Fruit fly (Drosophila melanogaster) whole organism, embryonic: ENCODE measurements around the gene lark.
A peak's percentile ranks its signal among the peaks of the same experiment; 100 is the strongest.

Source experiments
- CG10366 ChIP-seq: fragments of 200-800 bp; sonication (Bioruptor generic); IDR thresholded peaks from 2 replicates; pipeline ENCODE4 v1.3.6; 2022; ENCODE audit warnings: missing biosample characterization, missing genetic modification characterization
- CG10959 ChIP-seq: fragments of 200-800 bp; sonication (Bioruptor generic); IDR thresholded peaks from 2 replicates; pipeline ENCODE4 v1.3.6; 2022; ENCODE audit warnings: missing biosample characterization, missing genetic modification characterization
- CG13775 ChIP-seq: fragments of 200-800 bp; sonication (Bioruptor generic); optimal IDR thresholded peaks from 3 replicates; lab custom pipeline; 2017; ENCODE audit warnings: missing biosample characterization, mild to moderate bottlenecking, missing genetic modification characterization
- CG14050 ChIP-seq: fragments of 200-800 bp; sonication (Bioruptor generic); IDR thresholded peaks from 3 replicates; pipeline ENCODE4 v1.3.6; 2022; ENCODE audit warnings: missing biosample characterization, missing genetic modification characterization
- CG15601 ChIP-seq: fragments of 200-800 bp; sonication (Bioruptor generic); optimal IDR thresholded peaks from 3 replicates; lab custom pipeline; 2019; ENCODE audit warnings: missing biosample characterization, mild to moderate bottlenecking, missing genetic modification characterization, moderate library complexity
- CG16779 ChIP-seq: fragments of 200-800 bp; sonication (Bioruptor generic); IDR thresholded peaks from 2 replicates; pipeline ENCODE4 v1.3.6; 2022; ENCODE audit warnings: missing biosample characterization, missing genetic modification characterization
- CG17802 ChIP-seq: fragments of 200-800 bp; sonication (Bioruptor generic); optimal IDR thresholded peaks from 2 replicates; lab custom pipeline; 2018; ENCODE audit warnings: missing biosample characterization, mild to moderate bottlenecking, missing genetic modification characterization, moderate library complexity
- CG2875 ChIP-seq: fragments of 200-800 bp; sonication (Bioruptor generic); optimal IDR thresholded peaks from 2 replicates; lab custom pipeline; 2017; ENCODE audit warnings: missing biosample characterization, mild to moderate bottlenecking, missing genetic modification characterization, missing genetic modification reagents
- CG30020 ChIP-seq: fragments of 200-800 bp; optimal IDR thresholded peaks from 2 replicates; lab custom pipeline; 2019; ENCODE audit warnings: missing biosample characterization, mild to moderate bottlenecking, missing genetic modification characterization, moderate library complexity
- CG43689 ChIP-seq: fragments of 200-800 bp; sonication (Bioruptor generic); IDR thresholded peaks from 2 replicates; pipeline ENCODE4 v1.3.6; 2022; ENCODE audit warnings: missing biosample characterization, missing genetic modification characterization
- CG6654 ChIP-seq: fragments of 200-800 bp; sonication (Bioruptor generic); optimal IDR thresholded peaks from 2 replicates; lab custom pipeline; 2017; ENCODE audit warnings: missing biosample characterization, mild to moderate bottlenecking, missing genetic modification characterization
- CG8924 ChIP-seq: fragments of 200-800 bp; optimal IDR thresholded peaks from 3 replicates; lab custom pipeline; 2019; ENCODE audit warnings: missing biosample characterization, mild to moderate bottlenecking, missing genetic modification characterization, moderate library complexity
- CG8944 ChIP-seq: fragments of 200-800 bp; sonication (Bioruptor generic); optimal IDR thresholded peaks from 3 replicates; lab custom pipeline; 2016; ENCODE audit warnings: missing biosample characterization, missing genetic modification characterization
- CG9797 ChIP-seq: fragments of 200-800 bp; sonication (Bioruptor generic); optimal IDR thresholded peaks from 3 replicates; lab custom pipeline; 2018; ENCODE audit warnings: missing biosample characterization, mild to moderate bottlenecking, missing genetic modification characterization
- CG9932 ChIP-seq: fragments of 200-800 bp; sonication (Bioruptor generic); IDR thresholded peaks from 2 replicates; pipeline ENCODE4 v1.3.6; 2022; ENCODE audit warnings: missing biosample characterization, missing genetic modification characterization
- Chrac-16 ChIP-seq: fragments of 200-800 bp; sonication (Bioruptor generic); optimal IDR thresholded peaks from 3 replicates; lab custom pipeline; 2016; ENCODE audit warnings: missing biosample characterization, missing genetic modification characterization
- Dad ChIP-seq: fragments of 200-800 bp; sonication (Bioruptor generic); optimal IDR thresholded peaks from 3 replicates; lab custom pipeline; 2016; ENCODE audit warnings: missing biosample characterization, missing genetic modification characterization
- Dp ChIP-seq: fragments of 200-800 bp; sonication (Bioruptor generic); optimal IDR thresholded peaks from 2 replicates; lab custom pipeline; 2018; ENCODE audit warnings: missing biosample characterization, mild to moderate bottlenecking, missing genetic modification characterization, moderate library complexity
- HLH3B ChIP-seq: fragments of 200-800 bp; sonication (Bioruptor generic); IDR thresholded peaks from 2 replicates; pipeline ENCODE4 v1.3.6; 2022; ENCODE audit warnings: missing biosample characterization, missing genetic modification characterization
- HLH54F ChIP-seq: fragments of 200-800 bp; sonication (Bioruptor generic); optimal IDR thresholded peaks from 3 replicates; lab custom pipeline; 2016; ENCODE audit warnings: missing biosample characterization, missing genetic modification characterization
- Lim3 ChIP-seq: fragments of 200-800 bp; sonication (Bioruptor generic); IDR thresholded peaks from 2 replicates; pipeline ENCODE4 v1.3.6; 2022; ENCODE audit warnings: missing biosample characterization, missing genetic modification characterization
- MTF-1 ChIP-seq: fragments of 200-800 bp; sonication (Bioruptor generic); optimal IDR thresholded peaks from 2 replicates; lab custom pipeline; 2018; ENCODE audit warnings: missing biosample characterization, mild to moderate bottlenecking, missing genetic modification characterization, borderline replicate concordance
- Mad ChIP-seq: fragments of 200-800 bp; sonication (Bioruptor generic); optimal IDR thresholded peaks from 2 replicates; lab custom pipeline; 2016; ENCODE audit warnings: missing biosample characterization, missing genetic modification characterization
- Med ChIP-seq: fragments of 200-800 bp; sonication (Bioruptor generic); peaks from one replicate; lab custom pipeline; 2016; ENCODE audit warnings: missing biosample characterization, missing genetic modification characterization, mild to moderate bottlenecking, inconsistent platforms, moderate library complexity
- Neu2 ChIP-seq: fragments of 200-800 bp; sonication (Bioruptor generic); optimal IDR thresholded peaks from 3 replicates; lab custom pipeline; 2016; ENCODE audit warnings: missing biosample characterization, missing genetic modification characterization, borderline replicate concordance
- Scr ChIP-seq: fragments of 200-800 bp; sonication (Bioruptor generic); IDR thresholded peaks from 2 replicates; pipeline ENCODE4 v1.3.6; 2022; ENCODE audit warnings: missing biosample characterization, missing genetic modification characterization; ENCODE audit not compliant: partially characterized antibody
- Six4 ChIP-seq: fragments of 200-800 bp; sonication (Bioruptor generic); optimal IDR thresholded peaks from 2 replicates; lab custom pipeline; 2016; ENCODE audit warnings: missing biosample characterization, missing genetic modification characterization
- Sry-β ChIP-seq: fragments of 200-800 bp; sonication (Bioruptor generic); optimal IDR thresholded peaks from 2 replicates; lab custom pipeline; 2018; ENCODE audit warnings: missing biosample characterization, mild to moderate bottlenecking, missing genetic modification characterization, moderate library complexity
- ato ChIP-seq: fragments of 200-800 bp; sonication (Bioruptor generic); IDR thresholded peaks from 2 replicates; pipeline ENCODE4 v1.3.6; 2022; ENCODE audit warnings: missing biosample characterization, missing genetic modification characterization; ENCODE audit not compliant: partially characterized antibody
- bcd ChIP-seq: fragments of 200-800 bp; sonication (Bioruptor generic); optimal IDR thresholded peaks from 2 replicates; lab custom pipeline; 2017; ENCODE audit warnings: missing biosample characterization, mild to moderate bottlenecking, missing genetic modification characterization
- croc ChIP-seq: fragments of 200-800 bp; sonication (Bioruptor generic); conservative IDR thresholded peaks from 3 replicates; pipeline ENCODE4 v1.3.6; 2022; ENCODE audit warnings: missing biosample characterization, missing genetic modification characterization
- dm ChIP-seq: fragments of 200-800 bp; sonication (Bioruptor generic); optimal IDR thresholded peaks from 3 replicates; lab custom pipeline; 2016; ENCODE audit warnings: missing biosample characterization, missing genetic modification characterization
- dmrt99B ChIP-seq: fragments of 200-800 bp; sonication (Bioruptor generic); optimal IDR thresholded peaks from 2 replicates; lab custom pipeline; 2018; ENCODE audit warnings: missing biosample characterization, mild to moderate bottlenecking, missing genetic modification characterization, moderate library complexity
- dpn ChIP-seq, 2 experiments: fragments of 200-800 bp; sonication (Bioruptor generic); optimal IDR thresholded peaks; 3 replicates each; lab custom pipeline; 2016; ENCODE audit warnings: missing biosample characterization in 2 of 2, missing genetic modification characterization in 2 of 2
- fu2 ChIP-seq: fragments of 200-800 bp; sonication (Bioruptor generic); optimal IDR thresholded peaks from 2 replicates; lab custom pipeline; 2016; ENCODE audit warnings: missing biosample characterization, missing genetic modification characterization
- grn ChIP-seq: fragments of 200-800 bp; sonication (Bioruptor generic); optimal IDR thresholded peaks from 3 replicates; lab custom pipeline; 2017; ENCODE audit warnings: missing biosample characterization, missing genetic modification characterization
- lola ChIP-seq, 3 experiments: fragments of >200 bp in 2 of 3; fragments of 200-800 bp in 1 of 3; sonication (Bioruptor generic) in 1 of 3; optimal IDR thresholded peaks; 2 replicates each; lab custom pipeline; 2017 to 2019; ENCODE audit warnings: missing biosample characterization in 3 of 3, missing genetic modification characterization in 3 of 3, mild to moderate bottlenecking in 1 of 3, moderate library complexity in 1 of 3
- lov ChIP-seq, 2 experiments: fragments of 200-800 bp in 1 of 2; fragments of >200 bp in 1 of 2; sonication (Bioruptor generic) in 1 of 2; IDR thresholded peaks in 1 of 2; optimal IDR thresholded peaks in 1 of 2; 2 replicates in 1 of 2; 3 replicates in 1 of 2; pipeline versions ENCODE4 v1.3.6 to Lab custom; 2017 to 2022; ENCODE audit warnings: missing biosample characterization in 1 of 2, missing genetic modification characterization in 1 of 2
- sens ChIP-seq: fragments of 200-800 bp; sonication (Bioruptor generic); peaks from one replicate; lab custom pipeline; 2016; ENCODE audit warnings: missing biosample characterization, missing genetic modification characterization
- sima ChIP-seq: fragments of 200-800 bp; sonication (Bioruptor generic); optimal IDR thresholded peaks from 2 replicates; lab custom pipeline; 2016; ENCODE audit warnings: missing biosample characterization, missing genetic modification characterization
- slou ChIP-seq: fragments of 200-800 bp; sonication (Bioruptor generic); optimal IDR thresholded peaks from 3 replicates; lab custom pipeline; 2016; ENCODE audit warnings: missing biosample characterization, missing genetic modification characterization
- slp2 ChIP-seq: fragments of 200-800 bp; sonication (Bioruptor generic); optimal IDR thresholded peaks from 2 replicates; lab custom pipeline; 2016; ENCODE audit warnings: missing biosample characterization, missing genetic modification characterization
- stwl ChIP-seq: fragments of 200-800 bp; sonication (Bioruptor generic); optimal IDR thresholded peaks from 3 replicates; lab custom pipeline; 2018; ENCODE audit warnings: missing biosample characterization, mild to moderate bottlenecking, missing genetic modification characterization, moderate library complexity
- sug ChIP-seq: fragments of 200-800 bp; optimal IDR thresholded peaks from 2 replicates; lab custom pipeline; 2019; ENCODE audit warnings: missing biosample characterization, mild to moderate bottlenecking, missing genetic modification characterization, moderate library complexity
- trem ChIP-seq: fragments of 200-800 bp; optimal IDR thresholded peaks from 3 replicates; lab custom pipeline; 2019; ENCODE audit warnings: missing biosample characterization, mild to moderate bottlenecking, missing genetic modification characterization, moderate library complexity
- unc-4 ChIP-seq: fragments of 200-800 bp; sonication (Bioruptor generic); IDR thresholded peaks from 2 replicates; pipeline ENCODE4 v1.3.6; 2022; ENCODE audit warnings: missing biosample characterization, missing genetic modification characterization; ENCODE audit not compliant: partially characterized antibody
- unpg ChIP-seq: fragments of 200-800 bp; sonication (Bioruptor generic); optimal IDR thresholded peaks from 3 replicates; lab custom pipeline; 2018; ENCODE audit warnings: missing biosample characterization, mild to moderate bottlenecking, missing genetic modification characterization, moderate library complexity
- vnd ChIP-seq: fragments of 200-800 bp; sonication (Bioruptor generic); IDR thresholded peaks from 3 replicates; pipeline ENCODE4 v1.3.6; 2022; ENCODE audit warnings: missing biosample characterization, missing genetic modification characterization; ENCODE audit not compliant: partially characterized antibody

Gene lark

DNA sequence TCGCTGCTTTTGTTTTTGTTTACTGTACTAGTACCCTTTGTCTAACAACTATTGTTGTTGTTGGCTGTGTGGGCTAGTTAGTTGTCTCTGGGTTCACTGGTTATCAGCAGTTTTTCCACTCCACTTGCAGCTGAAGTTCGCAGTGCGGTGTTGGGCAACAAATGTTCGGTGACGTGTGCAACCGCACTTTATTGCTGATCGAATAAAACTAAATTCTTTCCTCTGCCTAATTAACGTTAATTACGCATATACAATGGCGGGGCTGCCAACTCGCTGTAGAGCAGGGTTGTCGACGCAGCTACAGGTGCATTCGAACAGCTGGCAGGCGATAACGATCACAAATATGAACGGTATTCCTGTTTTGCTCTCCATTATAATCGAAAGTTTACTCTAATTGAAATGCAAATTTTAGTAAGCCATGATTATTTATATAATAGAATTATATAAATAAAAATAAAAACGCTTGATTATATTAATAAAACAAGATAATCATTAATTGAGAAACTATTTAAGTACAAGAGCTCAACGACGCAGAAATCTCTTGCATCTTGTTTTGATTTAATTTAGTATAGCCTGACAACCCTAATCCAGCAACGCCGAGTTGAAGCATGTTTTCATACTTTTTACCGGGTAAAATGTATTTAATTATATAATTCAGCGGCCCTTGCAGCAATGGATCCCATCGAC, 10.4 kb upstream of the lark start, which contains the start of the genes mrva, CG42307 and mus312 (continued):
- TF ChIP-seq unc-4 (GFP tag; lab: Robert Waterston, UW) (peak; percentile 46), fu2 (GFP tag; lab: Kevin White, UChicago) (peak; percentile 39), CG16779 (GFP tag; lab: Robert Waterston, UW) (no peak), Sry-β (GFP tag; lab: Kevin White, UChicago) (peak; percentile 43), lola (GFP tag; optimal IDR thresholded peaks at IDR 0.05; lab: Kevin White, UChicago) (peak in 1 of 3 experiments; percentile 92), stwl (peak; percentile 90), vnd (GFP tag; lab: Robert Waterston, UW) (no peak), HLH54F (GFP tag; lab: Kevin White, UChicago) (peak; percentile 49), CG10959 (peak; percentile 54), unpg (GFP tag; lab: Kevin White, UChicago) (peak; percentile 94), Med (GFP tag; lab: Kevin White, UChicago) (peak; percentile 94), CG9797 (peak; percentile 36), Dp (peak; percentile 19), croc (GFP tag; lab: Robert Waterston, UW) (peak; percentile 63), trem (tag; lab: Kevin White, UChicago) (peak; percentile 99), sug (tag; lab: Kevin White, UChicago) (peak; percentile 93), Dad (GFP tag; lab: Kevin White, UChicago) (peak; percentile 17), sens (GFP tag; lab: Kevin White, UChicago) (peak; percentile 93), CG10366 (GFP tag; lab: Robert Waterston, UW) (peak; percentile 77), slp2 (GFP tag; lab: Kevin White, UChicago) (peak; percentile 38), CG6654 (GFP tag; lab: Kevin White, UChicago) (no peak), grn (GFP tag; lab: Kevin White, UChicago) (peak; percentile 91), HLH3B (GFP tag; lab: Robert Waterston, UW) (peak; percentile 74), Scr (GFP tag; lab: Robert Waterston, UW) (0 out of 2 replicates have a peak, but pooled peaks have one; percentile 28), CG8944 (GFP tag; lab: Kevin White, UChicago) (peak; percentile 14), ato (0 out of 2 replicates have a peak, but pooled peaks have one; percentile 39), CG2875 (GFP tag; lab: Kevin White, UChicago) (peak; percentile 52), dpn (GFP tag; optimal IDR thresholded peaks at IDR 0.05; lab: Kevin White, UChicago) (peak; percentile 24 to 87), dm (GFP tag; lab: Kevin White, UChicago) (peak; percentile 24), CG30020 (peak; percentile 88), CG15601 (peak; percentile 93), lov (optimal IDR thresholded peaks at IDR 0.05; lab: Kevin White, UChicago) (no peak), lov (GFP tag; IDR thresholded peaks at IDR 0.05; lab: Robert Waterston, UW) (0 out of 3 replicates have a peak, but pooled peaks have one; percentile 65), MTF-1 (GFP tag; lab: Kevin White, UChicago) (peak; percentile 91), CG13775 (GFP tag; lab: Kevin White, UChicago) (peak; percentile 93), sima (GFP tag; lab: Kevin White, UChicago) (no peak), bcd (GFP tag; lab: Kevin White, UChicago) (peak; percentile 77), CG9932 (peak; percentile 92), Mad (GFP tag; lab: Kevin White, UChicago) (peak; percentile 41), slou (GFP tag; lab: Kevin White, UChicago) (peak; percentile 54), Lim3 (GFP tag; lab: Robert Waterston, UW) (0 out of 2 replicates have a peak, but pooled peaks have one; percentile 28), Six4 (peak; percentile 77), CG17802 (tag; lab: Kevin White, UChicago) (peak; percentile 53), CG8924 (tag; lab: Kevin White, UChicago) (peak; percentile 96), dmrt99B (tag; lab: Kevin White, UChicago) (no peak), Neu2 (no peak), CG14050 (GFP tag; lab: Robert Waterston, UW) (peak; percentile 76), Chrac-16 (peak; percentile 78), CG43689 (GFP tag; lab: Robert Waterston, UW) (peak; percentile 60)
